Fruit fly (Drosophila melanogaster) whole organism, pupa: ENCODE results near the gene Aos1.

ENCODE experiments used
- CG10348 ChIP-seq: fragments of 200-800 bp; sonication (Bioruptor generic); IDR thresholded peaks from 2 replicates; pipeline ENCODE4 v1.3.6; 2022; ENCODE audit warnings: missing biosample characterization, missing genetic modification characterization
- CG13204 ChIP-seq: fragments of 200-800 bp; sonication (Bioruptor generic); optimal IDR thresholded peaks from 2 replicates; lab custom pipeline; 2018; ENCODE audit warnings: missing biosample characterization, mild to moderate bottlenecking, missing genetic modification characterization, moderate library complexity
- CG8301 ChIP-seq: fragments of 200-800 bp; sonication (Bioruptor generic); optimal IDR thresholded peaks from 2 replicates; lab custom pipeline; 2018; ENCODE audit warnings: missing biosample characterization, mild to moderate bottlenecking, missing genetic modification characterization

- TF ChIP-seq CG8301 (tag; lab: Kevin White, UChicago) (no peak), CG13204 (GFP tag; lab: Kevin White, UChicago) (no peak), CG10348 (GFP tag; lab: Robert Waterston, UW) (no peak)
Observed at dm6 chr3R:12456370-12456940, 22.8 kb upstream of the Aos1 start, which contains the start of gene trus.
